Worm (Caenorhabditis elegans): Measurements from ENCODE around the gene str-32.
"Not testable (repeated sequence)": the region's sequence is repeated elsewhere in the genome, so short reads cannot be mapped to it uniquely, and the experiment has no call there.

str-32 gene

ce11 chrV:4901074-4901473, 19.8 kb upstream of the str-32 start, which contains the start of gene ugt-67:
ugt-67 (plus strand) TSS chrV:4901374.
- no peak for TF ChIP-seq ets-4 (tag; optimal IDR thresholded peaks at IDR 0.05)
- no peak for TF ChIP-seq ceh-31 (tag; optimal IDR thresholded peaks at IDR 0.05)
- TF ChIP-seq ttx-3 (tag; optimal IDR thresholded peaks at IDR 0.05) = no peak
- no peak for TF ChIP-seq hlh-8 (tag; optimal IDR thresholded peaks at IDR 0.05)
- TF ChIP-seq rnt-1 (tag; optimal IDR thresholded peaks at IDR 0.05) = no peak
- no peak for TF ChIP-seq ceh-9 (tag; optimal IDR thresholded peaks at IDR 0.05)
- TF ChIP-seq fkh-6 (tag; optimal IDR thresholded peaks at IDR 0.05) = no peak
- TF ChIP-seq nfya-1 (tag; optimal IDR thresholded peaks at IDR 0.05) = no peak
- TF ChIP-seq pha-4 (tag; optimal IDR thresholded peaks at IDR 0.05) = no peak
- no peak for TF ChIP-seq nhr-232 (tag; optimal IDR thresholded peaks at IDR 0.05)
- TF ChIP-seq ceh-24 (tag; optimal IDR thresholded peaks at IDR 0.05) = no peak
- no peak for TF ChIP-seq ztf-16 (tag; optimal IDR thresholded peaks at IDR 0.05)
- TF ChIP-seq ref-2 (tag; optimal IDR thresholded peaks at IDR 0.05) = no peak
- TF ChIP-seq ceh-19 (GFP tag; optimal IDR thresholded peaks at IDR 0.05) = no peak
- TF ChIP-seq sox-4 (tag; optimal IDR thresholded peaks at IDR 0.05) = no peak
- TF ChIP-seq pax-1 (tag; optimal IDR thresholded peaks at IDR 0.05) = no peak
- TF ChIP-seq lim-6 (tag; optimal IDR thresholded peaks at IDR 0.05) = no peak
- no peak for TF ChIP-seq ceh-6 (GFP tag; optimal IDR thresholded peaks at IDR 0.05)
- TF ChIP-seq ceh-22 (tag; optimal IDR thresholded peaks at IDR 0.05) = no peak
- no peak for TF ChIP-seq zip-5 (tag; optimal IDR thresholded peaks at IDR 0.05)

DNA sequence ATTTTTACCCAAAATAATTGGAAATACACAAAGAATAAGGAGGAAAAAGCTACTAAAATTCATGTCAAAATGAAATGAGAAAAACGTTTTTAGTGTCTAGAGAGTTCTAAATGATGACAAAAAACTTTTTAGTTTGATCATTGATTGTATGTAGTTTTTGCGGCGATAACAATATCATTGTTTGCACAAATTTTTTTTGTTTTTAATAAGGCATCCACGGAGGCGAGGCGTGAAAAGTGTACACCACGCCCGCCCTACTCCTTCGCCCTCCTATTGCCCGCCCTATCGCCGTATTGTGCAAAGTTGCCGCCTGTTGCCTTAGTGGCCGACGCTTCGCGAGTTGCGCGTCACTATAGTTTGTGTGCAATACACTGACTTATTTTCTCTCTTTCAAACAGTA, 18.7 kb upstream of the str-32 start, which contains the start of gene ugt-10:
Gene ugt-10 (minus strand): TSS at position 101 of the 400 bp plus-strand sequence.
- TF ChIP-seq K02D7.2, npax-4, eyg-1 (tag; optimal IDR thresholded peaks at IDR 0.05): not testable (repeated sequence)

DNA sequence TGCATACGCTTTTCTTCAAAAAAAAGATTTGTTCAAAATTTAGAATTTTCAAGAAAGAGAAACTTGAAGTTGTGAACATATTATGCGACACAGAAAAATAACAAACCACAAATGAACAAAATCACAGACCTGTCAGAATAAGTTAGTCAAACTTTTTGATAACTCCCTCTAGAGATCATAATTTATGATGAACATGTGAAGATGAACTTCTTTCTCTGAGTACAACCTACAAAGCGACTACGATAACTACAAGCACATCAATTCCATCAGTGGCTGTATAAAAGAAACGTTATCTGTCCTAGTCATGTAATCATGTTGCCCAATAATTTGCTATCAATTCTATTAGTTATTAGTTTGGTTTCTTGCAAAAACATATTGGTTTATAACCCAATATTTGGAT, 14.5 kb upstream of the str-32 start, which contains the start of gene ugt-9:
Gene ugt-9 (plus strand): TSS at position 305 of the 400 bp plus-strand sequence.
- TF ChIP-seq mec-3 (tag; optimal IDR thresholded peaks at IDR 0.05; ENCODE audit: borderline replicate concordance) (no peak), unc-55 (GFP tag; optimal IDR thresholded peaks at IDR 0.05) (no peak), elt-2 (tag; optimal IDR thresholded peaks at IDR 0.05) (peak; percentile 62), hlh-6 (tag; optimal IDR thresholded peaks at IDR 0.05) (no peak), K09A11.1 (tag; optimal IDR thresholded peaks at IDR 0.05; ENCODE audit: insufficient read depth) (no peak)

- TF ChIP-seq lim-6 (tag; optimal IDR thresholded peaks at IDR 0.05) (no peak), T23F11.4 (GFP tag; optimal IDR thresholded peaks at IDR 0.05) (no peak), ref-2 (tag; optimal IDR thresholded peaks at IDR 0.05) (no peak), odd-2 (tag; optimal IDR thresholded peaks at IDR 0.05) (no peak), hlh-30 (tag; optimal IDR thresholded peaks at IDR 0.05; ENCODE audit: insufficient read depth) (no peak), gmeb-2 (tag; optimal IDR thresholded peaks at IDR 0.05) (no peak), ets-4 (tag; optimal IDR thresholded peaks at IDR 0.05) (no peak), ama-1 (optimal IDR thresholded peaks at IDR 0.05) (no peak), sox-4 (tag; optimal IDR thresholded peaks at IDR 0.05) (no peak), tbx-2 (tag; optimal IDR thresholded peaks at IDR 0.05) (no peak), fkh-6 (tag; optimal IDR thresholded peaks at IDR 0.05) (no peak), ceh-14 (tag; optimal IDR thresholded peaks at IDR 0.05) (no peak), ceh-34 (tag; optimal IDR thresholded peaks at IDR 0.05) (no peak)
Measured at ce11 chrV:4894971-4895370, 13.7 kb upstream of the str-32 start, which contains the start of gene ugt-11. ugt-11 (minus strand) TSS chrV:4895071.

DNA sequence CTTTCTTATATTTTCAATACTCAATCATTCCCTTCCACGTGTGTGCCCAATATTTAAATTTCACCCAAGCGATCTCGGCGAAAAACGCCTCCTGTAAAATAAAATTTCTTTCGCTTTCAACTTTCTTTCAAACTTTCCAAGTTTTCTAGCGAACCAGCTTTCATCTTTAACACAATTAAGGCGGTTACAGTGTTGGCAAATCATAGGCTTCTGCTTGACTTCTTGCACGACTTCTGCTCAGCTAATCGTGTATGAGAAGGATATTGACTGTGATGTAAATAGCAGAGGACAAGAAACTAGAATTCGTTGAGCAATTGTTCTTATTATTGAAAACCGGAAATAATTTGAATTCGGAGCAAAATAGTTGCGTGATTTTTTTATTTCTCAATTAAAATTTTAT, 10.0 kb upstream of the str-32 start:
- TF ChIP-seq pax-1 (tag; optimal IDR thresholded peaks at IDR 0.05) = no peak
- no peak for TF ChIP-seq che-1 (tag; optimal IDR thresholded peaks at IDR 0.05)
- no peak for TF ChIP-seq fkh-10 (GFP tag; optimal IDR thresholded peaks at IDR 0.05)
- no peak for TF ChIP-seq sox-4 (tag; optimal IDR thresholded peaks at IDR 0.05)
- no peak for TF ChIP-seq syd-9 (tag; optimal IDR thresholded peaks at IDR 0.05)
- no peak for TF ChIP-seq ceh-2 (tag; optimal IDR thresholded peaks at IDR 0.05)
- no peak for TF ChIP-seq pha-2 (tag; optimal IDR thresholded peaks at IDR 0.05)
- TF ChIP-seq nhr-232 (tag; optimal IDR thresholded peaks at IDR 0.05) = no peak
- no peak for TF ChIP-seq ceh-48 (tag; optimal IDR thresholded peaks at IDR 0.05)
- TF ChIP-seq lim-6 (tag; optimal IDR thresholded peaks at IDR 0.05) = no peak
- no peak for TF ChIP-seq hlh-15 (tag; optimal IDR thresholded peaks at IDR 0.05)
- TF ChIP-seq pag-3 (tag; optimal IDR thresholded peaks at IDR 0.05; ENCODE audit: borderline replicate concordance) = no peak
- no peak for TF ChIP-seq ama-1 (optimal IDR thresholded peaks at IDR 0.05)
- TF ChIP-seq ceh-45 (GFP tag; IDR thresholded peaks at IDR 0.05) = no peak
- TF ChIP-seq fax-1 (tag; optimal IDR thresholded peaks at IDR 0.05) = no peak
- TF ChIP-seq madf-2 (tag; optimal IDR thresholded peaks at IDR 0.05) = no peak
- TF ChIP-seq K09A11.1 (tag; optimal IDR thresholded peaks at IDR 0.05; ENCODE audit: insufficient read depth) = no peak
- TF ChIP-seq ceh-24 (tag; optimal IDR thresholded peaks at IDR 0.05) = no peak
